Fruit fly (Drosophila melanogaster): Measurements from ENCODE around the gene Rh7.

Rh7 gene

dm6 chr3L:12139232-12139698 lies 36.0 kb downstream of the Rh7 start (continued):
- peak; percentile 53 for TF ChIP-seq sug (tag; optimal IDR thresholded peaks at IDR 0.05)
- no peak for TF ChIP-seq CG17612 (GFP tag; IDR thresholded peaks at IDR 0.05)
- peak; percentile 55 for TF ChIP-seq CG2712 (tag; optimal IDR thresholded peaks at IDR 0.05)
- peak; percentile 31 for TF ChIP-seq Nf-YC (tag; optimal IDR thresholded peaks at IDR 0.05)
- TF ChIP-seq hth (optimal IDR thresholded peaks at IDR 0.05) = no peak
- 0 out of 2 replicates have a peak, but pooled peaks have one; percentile 26 for TF ChIP-seq CG17328 (GFP tag; IDR thresholded peaks at IDR 0.05)
- peak; percentile 23 for TF ChIP-seq CG10267 (tag; optimal IDR thresholded peaks at IDR 0.05)
- no peak for TF ChIP-seq TFAM (GFP tag; optimal IDR thresholded peaks at IDR 0.05)
- no peak for TF ChIP-seq emc (GFP tag; optimal IDR thresholded peaks at IDR 0.05)
- TF ChIP-seq klu (GFP tag; IDR thresholded peaks at IDR 0.05) = no peak
- TF ChIP-seq CG32532 (GFP tag; IDR thresholded peaks at IDR 0.05) = peak; percentile 57; the same call in 1 of the 2 replicates
- no peak for TF ChIP-seq CG9215 (GFP tag; IDR thresholded peaks at IDR 0.05)
- peak; percentile 20 for TF ChIP-seq CG11723 (GFP tag; optimal IDR thresholded peaks at IDR 0.05)
- TF ChIP-seq tap (tag; optimal IDR thresholded peaks at IDR 0.05) = no peak
- no peak for TF ChIP-seq vnd (GFP tag; IDR thresholded peaks at IDR 0.05; ENCODE audit: partially characterized antibody)
- TF ChIP-seq Bdp1 (GFP tag; optimal IDR thresholded peaks at IDR 0.05) = no peak
- peak; percentile 24; the same call in 1 of the 2 replicates for TF ChIP-seq Atf6 (GFP tag; IDR thresholded peaks at IDR 0.05)
- peak; percentile 47 for TF ChIP-seq CG3281 (GFP tag; optimal IDR thresholded peaks at IDR 0.05)
- TF ChIP-seq Bgb (GFP tag; IDR thresholded peaks at IDR 0.05; ENCODE audit: partially characterized antibody) = no peak
- TF ChIP-seq crp (GFP tag; optimal IDR thresholded peaks at IDR 0.05) = no peak
- TF ChIP-seq CG15011 (GFP tag; optimal IDR thresholded peaks at IDR 0.05) = no peak
- TF ChIP-seq ro (GFP tag; IDR thresholded peaks at IDR 0.05) = 0 out of 2 replicates have a peak, but pooled peaks have one; percentile 13
- TF ChIP-seq fd102C (GFP tag; optimal IDR thresholded peaks at IDR 0.05) = no peak
- TF ChIP-seq CG7839 (tag; optimal IDR thresholded peaks at IDR 0.05) = peak; percentile 70
- TF ChIP-seq ab (GFP tag; optimal IDR thresholded peaks at IDR 0.05) = no peak
- TF ChIP-seq CG10654 (GFP tag; optimal IDR thresholded peaks at IDR 0.05) = no peak
- TF ChIP-seq lab (GFP tag; optimal IDR thresholded peaks at IDR 0.05) = peak; percentile 70
- peak; percentile 50 for TF ChIP-seq Dek (tag; optimal IDR thresholded peaks at IDR 0.05)
- no peak for TF ChIP-seq wek (GFP tag; optimal IDR thresholded peaks at IDR 0.05)
- peak; percentile 19 for TF ChIP-seq odd (GFP tag; optimal IDR thresholded peaks at IDR 0.05)
- no peak for TF ChIP-seq BEAF-32 (GFP tag; optimal IDR thresholded peaks at IDR 0.05)
- no peak for TF ChIP-seq gce (GFP tag; IDR thresholded peaks at IDR 0.05)
- TF ChIP-seq sd (tag; optimal IDR thresholded peaks at IDR 0.05) = no peak
- TF ChIP-seq HmgZ (tag; optimal IDR thresholded peaks at IDR 0.05) = peak; percentile 42
- no peak for TF ChIP-seq CG8359 (GFP tag; optimal IDR thresholded peaks at IDR 0.05; ENCODE audit: borderline replicate concordance)
- no peak for TF ChIP-seq CG12744 (GFP tag; optimal IDR thresholded peaks at IDR 0.05)
- TF ChIP-seq CG15601 (tag; optimal IDR thresholded peaks at IDR 0.05) = peak; percentile 15
- TF ChIP-seq Drgx (GFP tag; IDR thresholded peaks at IDR 0.05) = peak; percentile 61
- TF ChIP-seq mld (GFP tag; IDR thresholded peaks at IDR 0.05; ENCODE audit: partially characterized antibody) = 0 out of 3 replicates have a peak, but pooled peaks have one; percentile 7
- no peak for TF ChIP-seq CG11456 (GFP tag; IDR thresholded peaks at IDR 0.05)
- TF ChIP-seq CG13775 (GFP tag; optimal IDR thresholded peaks at IDR 0.05) = peak; percentile 34
- TF ChIP-seq CG6654 (GFP tag; optimal IDR thresholded peaks at IDR 0.05) = no peak
- no peak for TF ChIP-seq Kr (GFP tag; optimal IDR thresholded peaks at IDR 0.05)
- TF ChIP-seq CG2129 (GFP tag; IDR thresholded peaks at IDR 0.05; ENCODE audit: partially characterized antibody) = no peak
- TF ChIP-seq prd (optimal IDR thresholded peaks at IDR 0.05) = no peak
- peak; percentile 56 for TF ChIP-seq prd (GFP tag; IDR thresholded peaks at IDR 0.05)
- TF ChIP-seq CG5180 (GFP tag; optimal IDR thresholded peaks at IDR 0.05) = peak; percentile 20
- TF ChIP-seq CG4424 (GFP tag; optimal IDR thresholded peaks at IDR 0.05) = peak; percentile 44
- TF ChIP-seq cg (GFP tag; optimal IDR thresholded peaks at IDR 0.05) = no peak

Data from whole organism, embryonic.